Worm (Caenorhabditis elegans) whole organism, L4 larva: ENCODE results near the gene F11C1.7.

Source experiments
- F44E2.7 ChIP-seq: fragments of 200-800 bp; sonication (Bioruptor generic); IDR thresholded peaks from 2 replicates; pipeline ENCODE4 v2.1.2; 2022; ENCODE audit warnings: missing genetic modification characterization, missing compliant biosample characterization
- R02D3.7 ChIP-seq: fragments of 150-350 bp; sonication (generic microtip); optimal IDR thresholded peaks from 3 replicates; lab custom pipeline; 2014; ENCODE audit warnings: missing biosample characterization, missing genetic modification characterization
- T20F7.1 ChIP-seq: fragments of 200-800 bp; sonication (Bioruptor generic); optimal IDR thresholded peaks from 2 replicates; lab custom pipeline; 2018; ENCODE audit warnings: mild to moderate bottlenecking, missing genetic modification characterization, missing compliant biosample characterization
- T26A8.4 ChIP-seq: fragments of 200-800 bp; sonication (Bioruptor generic); IDR thresholded peaks from 2 replicates; pipeline ENCODE4 v1.3.6; 2022; ENCODE audit warnings: missing genetic modification characterization, missing compliant biosample characterization
- ZK337.2 ChIP-seq: fragments of 200-800 bp; sonication (Bioruptor generic); IDR thresholded peaks from 2 replicates; pipeline ENCODE4 v1.3.6; 2022; ENCODE audit warnings: missing genetic modification reagents, missing genetic modification characterization, missing compliant biosample characterization
- aha-1 ChIP-seq: fragments of 150-350 bp; peaks from one replicate; lab custom pipeline; 2014; ENCODE audit warnings: missing biosample characterization, missing genetic modification characterization
- arid-1 ChIP-seq: fragments of 200-800 bp; sonication (Bioruptor generic); conservative IDR thresholded peaks from 2 replicates; pipeline ENCODE4 v1.3.6; 2022; ENCODE audit warnings: missing genetic modification reagents, missing genetic modification characterization, missing compliant biosample characterization
- ceh-20 ChIP-seq: fragments of 200-800 bp; sonication (Bioruptor generic); IDR thresholded peaks from 2 replicates; pipeline ENCODE4 v1.3.6; 2022; ENCODE audit warnings: missing genetic modification reagents, missing genetic modification characterization, missing compliant biosample characterization
- daf-16 ChIP-seq, 3 experiments: sonication (generic microtip); optimal IDR thresholded peaks; 2 replicates each; lab custom pipeline; 2016 to 2017; ENCODE audit warnings: missing genetic modification characterization in 3 of 3, missing genetic modification reagents in 3 of 3, mild to moderate bottlenecking in 2 of 3, missing compliant biosample characterization in 2 of 3, missing biosample characterization in 1 of 3, moderate library complexity in 1 of 3
- dmd-6 ChIP-seq: fragments of 200-800 bp; sonication (Bioruptor generic); IDR thresholded peaks from 2 replicates; pipeline ENCODE4 v1.3.6; 2022; ENCODE audit warnings: missing genetic modification reagents, missing genetic modification characterization, missing compliant biosample characterization
- dve-1 ChIP-seq: sonication (generic microtip); optimal IDR thresholded peaks from 2 replicates; lab custom pipeline; 2017; ENCODE audit warnings: antibody characterized with exemption, mild to moderate bottlenecking, missing genetic modification characterization, missing compliant biosample characterization; ENCODE audit not compliant: insufficient read depth
- egl-27 ChIP-seq: sonication (generic microtip); optimal IDR thresholded peaks from 3 replicates; lab custom pipeline; 2017; ENCODE audit warnings: missing biosample characterization, missing genetic modification reagents, missing genetic modification characterization
- egl-43 ChIP-seq: fragments of 200-800 bp; sonication (Bioruptor generic); IDR thresholded peaks from 2 replicates; pipeline ENCODE4 v1.3.6; 2022; ENCODE audit warnings: missing genetic modification reagents, missing genetic modification characterization, missing compliant biosample characterization
- fkh-10 ChIP-seq: fragments of 150-350 bp; optimal IDR thresholded peaks from 2 replicates; lab custom pipeline; 2014; ENCODE audit warnings: missing biosample characterization, missing genetic modification reagents, missing genetic modification characterization
- hlh-11 ChIP-seq: fragments of 200-800 bp; sonication (Bioruptor generic); optimal IDR thresholded peaks from 2 replicates; lab custom pipeline; 2018; ENCODE audit warnings: mild to moderate bottlenecking, missing genetic modification characterization, missing compliant biosample characterization
- hlh-30 ChIP-seq: sonication (generic microtip); optimal IDR thresholded peaks from 2 replicates; lab custom pipeline; 2017; ENCODE audit warnings: antibody characterized with exemption, mild to moderate bottlenecking, missing genetic modification characterization, missing compliant biosample characterization; ENCODE audit not compliant: insufficient read depth
- lin-1 ChIP-seq: fragments of 200-800 bp; sonication (Bioruptor generic); IDR thresholded peaks from 2 replicates; pipeline ENCODE4 v1.3.6; 2022; ENCODE audit warnings: missing genetic modification reagents, missing genetic modification characterization, missing compliant biosample characterization
- lin-38 ChIP-seq: fragments of 200-800 bp; sonication (Bioruptor generic); IDR thresholded peaks from 2 replicates; pipeline ENCODE4 v1.3.6; 2022; ENCODE audit warnings: missing genetic modification reagents, missing genetic modification characterization, missing compliant biosample characterization
- lin-39 ChIP-seq: fragments of 150-350 bp; optimal IDR thresholded peaks from 2 replicates; lab custom pipeline; 2014; ENCODE audit warnings: missing biosample characterization, missing genetic modification reagents, missing genetic modification characterization
- lsy-2 ChIP-seq, 2 experiments: fragments of 150-350 bp in 1 of 2; sonication (generic microtip) in 1 of 2; optimal IDR thresholded peaks; 2 replicates each; lab custom pipeline; 2014 to 2017; ENCODE audit warnings: missing biosample characterization in 2 of 2, missing genetic modification characterization in 2 of 2
- madf-5 ChIP-seq, 2 experiments: fragments of 200-800 bp; sonication (Bioruptor generic); IDR thresholded peaks; 2 replicates each; pipeline ENCODE4 v1.3.6; 2022; ENCODE audit warnings: missing compliant biosample characterization in 2 of 2, missing genetic modification characterization in 2 of 2
- madf-9 ChIP-seq: fragments of 200-800 bp; sonication (Bioruptor generic); conservative IDR thresholded peaks from 2 replicates; pipeline ENCODE4 v1.3.6; 2022; ENCODE audit warnings: missing genetic modification reagents, missing genetic modification characterization, missing compliant biosample characterization
- mdl-1 ChIP-seq, 2 experiments: fragments of 150-350 bp in 1 of 2; sonication (generic microtip) in 1 of 2; optimal IDR thresholded peaks; 2 replicates each; lab custom pipeline; 2014 to 2017; ENCODE audit warnings: missing biosample characterization in 2 of 2, missing genetic modification characterization in 2 of 2
- mep-1 ChIP-seq: fragments of 150-350 bp; sonication (generic microtip); optimal IDR thresholded peaks from 3 replicates; lab custom pipeline; 2014; ENCODE audit warnings: missing biosample characterization, missing genetic modification characterization
- mes-2 ChIP-seq: sonication (generic microtip); optimal IDR thresholded peaks from 2 replicates; lab custom pipeline; 2016; ENCODE audit warnings: missing genotype, mild to moderate bottlenecking, missing genetic modification characterization, missing compliant biosample characterization; ENCODE audit not compliant: poor library complexity, severe bottlenecking
- mxl-3 ChIP-seq: fragments of 200-800 bp; sonication (Bioruptor generic); optimal IDR thresholded peaks from 2 replicates; lab custom pipeline; 2018; ENCODE audit warnings: mild to moderate bottlenecking, missing genetic modification characterization, missing compliant biosample characterization
- nhr-10 ChIP-seq: fragments of 150-350 bp; optimal IDR thresholded peaks from 2 replicates; lab custom pipeline; 2014; ENCODE audit warnings: missing biosample characterization, missing genetic modification characterization
- nhr-111 ChIP-seq: fragments of 200-800 bp; sonication (Bioruptor generic); optimal IDR thresholded peaks from 2 replicates; lab custom pipeline; 2018; ENCODE audit warnings: mild to moderate bottlenecking, missing genetic modification characterization, missing compliant biosample characterization
- nhr-25 ChIP-seq: sonication (generic microtip); optimal IDR thresholded peaks from 2 replicates; lab custom pipeline; 2017; ENCODE audit warnings: missing genetic modification characterization, mild to moderate bottlenecking, missing compliant biosample characterization, antibody characterized with exemption, moderate library complexity, borderline replicate concordance; ENCODE audit not compliant: insufficient read depth
- nhr-28 ChIP-seq: fragments of 150-350 bp; optimal IDR thresholded peaks from 2 replicates; lab custom pipeline; 2014; ENCODE audit warnings: missing biosample characterization, missing genetic modification characterization
- nhr-42 ChIP-seq: fragments of 200-800 bp; sonication (Bioruptor generic); IDR thresholded peaks from 2 replicates; pipeline ENCODE4 v1.3.6; 2022; ENCODE audit warnings: missing genetic modification characterization, missing compliant biosample characterization
- nhr-48 ChIP-seq: sonication (generic microtip); optimal IDR thresholded peaks from 2 replicates; lab custom pipeline; 2016; ENCODE audit warnings: mild to moderate bottlenecking, missing genetic modification characterization, missing compliant biosample characterization
- nhr-6 ChIP-seq: fragments of 150-350 bp; optimal IDR thresholded peaks from 2 replicates; lab custom pipeline; 2014; ENCODE audit warnings: missing biosample characterization, missing genetic modification characterization
- saeg-2 ChIP-seq: fragments of 200-800 bp; sonication (Bioruptor generic); IDR thresholded peaks from 2 replicates; pipeline ENCODE4 v1.3.6; 2022; ENCODE audit warnings: missing genetic modification reagents, missing genetic modification characterization, missing compliant biosample characterization
- set-16 ChIP-seq: fragments of 200-800 bp; sonication (Bioruptor generic); IDR thresholded peaks from 2 replicates; pipeline ENCODE4 v1.3.6; 2022; ENCODE audit warnings: missing genetic modification reagents, missing genetic modification characterization, missing compliant biosample characterization
- snpc-4 ChIP-seq: fragments of 150-350 bp; optimal IDR thresholded peaks from 2 replicates; lab custom pipeline; 2014; ENCODE audit warnings: missing biosample characterization, missing genetic modification characterization
- spr-3 ChIP-seq: fragments of 200-800 bp; sonication (Bioruptor generic); optimal IDR thresholded peaks from 2 replicates; lab custom pipeline; 2018; ENCODE audit warnings: mild to moderate bottlenecking, missing genetic modification characterization, missing compliant biosample characterization
- ztf-7 ChIP-seq: fragments of 150-350 bp; optimal IDR thresholded peaks from 2 replicates; lab custom pipeline; 2014; ENCODE audit warnings: missing biosample characterization, missing genetic modification characterization

Gene F11C1.7

ce11 chrX:12982725-12983124, 6.4 kb upstream of the F11C1.7 start (continued):
- TF ChIP-seq dmd-6 (peak; percentile 87), ztf-7 (no peak), snpc-4 (tag; lab: Kevin White, UChicago) (no peak), hlh-11 (tag; lab: Kevin White, UChicago) (peak; percentile 56), nhr-48 (tag; lab: Kevin White, UChicago) (peak; percentile 5)
- TF ChIP-seq, all 104 proteins: peak for 9

DNA sequence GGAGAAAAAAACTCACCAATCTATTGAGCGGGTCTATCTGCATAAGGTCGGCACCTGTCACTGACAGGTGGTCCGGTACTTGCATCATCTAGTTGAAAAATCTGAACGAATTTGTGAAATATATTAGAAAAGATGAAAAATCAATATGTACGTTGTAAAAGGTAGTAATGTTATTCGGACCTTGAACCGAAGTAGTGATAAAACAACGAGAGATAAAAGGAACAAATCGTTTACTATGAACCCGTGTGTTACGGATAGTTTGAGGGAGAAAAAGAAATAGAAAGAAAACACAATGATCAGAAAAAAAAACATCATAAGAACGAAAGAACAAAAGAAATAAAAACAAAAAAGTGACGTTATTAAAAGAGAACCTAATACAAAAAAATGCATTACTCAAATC, 2.0 kb upstream of the F11C1.7 start, which contains the start of gene mff-1:
TSS of gene mff-1 (minus strand) at position 101 of the 400 bp plus-strand sequence.
- TF ChIP-seq mdl-1 (tag; optimal IDR thresholded peaks at IDR 0.05; lab: Kevin White, UChicago) (no peak), nhr-48 (tag; lab: Kevin White, UChicago) (no peak)
- TF ChIP-seq, all 104 proteins: peak for 0

ce11 chrX:12990529-12991520, 1.7 kb downstream of the F11C1.7 start, which contains the start of the genes F11C1.1 and vwa-8:
Gene F11C1.1, minus strand, starts transcription at chrX:12990579.
Gene vwa-8, plus strand, starts transcription at chrX:12991470.
- TF ChIP-seq T20F7.1 (GFP tag; lab: Kevin White, UChicago) = peak; percentile 49
- peak; percentile 74 for TF ChIP-seq nhr-6 (tag; lab: Kevin White, UChicago)
- TF ChIP-seq mes-2 (tag; lab: Kevin White, UChicago) = peak; percentile 30
- no peak for TF ChIP-seq egl-27 (tag; lab: Kevin White, UChicago)
- TF ChIP-seq set-16 (GFP tag; lab: Robert Waterston, UW) = no peak
- TF ChIP-seq hlh-11 (tag; lab: Kevin White, UChicago) = peak; percentile 65
- peak; percentile 74 for TF ChIP-seq ceh-20 (GFP tag; lab: Robert Waterston, UW)
- TF ChIP-seq nhr-48 (tag; lab: Kevin White, UChicago) = peak; percentile 58
- TF ChIP-seq madf-9 = no peak
- peak; percentile 14 for TF ChIP-seq mxl-3 (GFP tag; lab: Kevin White, UChicago)
- TF ChIP-seq nhr-25 (tag; lab: Kevin White, UChicago) = peak; percentile 82
- TF ChIP-seq F44E2.7 (GFP tag; lab: Robert Waterston, UW) = no peak
- no peak for TF ChIP-seq lin-39 (tag; lab: Kevin White, UChicago)
- peak; percentile 64; the same call in 1 of the 2 replicates for TF ChIP-seq T26A8.4 (GFP tag; lab: Robert Waterston, UW)
- TF ChIP-seq fkh-10 (GFP tag; lab: Kevin White, UChicago) = no peak
- no peak for TF ChIP-seq ZK337.2 (GFP tag; lab: Robert Waterston, UW)
- TF ChIP-seq hlh-30 (tag; lab: Kevin White, UChicago) = peak; percentile 79
- TF ChIP-seq nhr-28 (tag; lab: Kevin White, UChicago) = peak; percentile 25
- TF ChIP-seq dve-1 (tag; lab: Kevin White, UChicago) = peak; percentile 46
- TF ChIP-seq egl-43 (GFP tag; lab: Robert Waterston, UW) = no peak
- 0 out of 2 replicates have a peak, but pooled peaks have one; percentile 28 for TF ChIP-seq lin-38 (GFP tag; lab: Robert Waterston, UW)
- TF ChIP-seq nhr-111 = no peak
- TF ChIP-seq aha-1 (tag; lab: Kevin White, UChicago) = peak; percentile 98
- no peak for TF ChIP-seq spr-3
- peak; percentile 46; the same call in 1 of the 2 replicates for TF ChIP-seq dmd-6
- TF ChIP-seq nhr-10 (tag; lab: Kevin White, UChicago) = peak; percentile 89
- no peak for TF ChIP-seq lin-1 (GFP tag; lab: Robert Waterston, UW)
- TF ChIP-seq mep-1 = peak; percentile 36
- TF ChIP-seq saeg-2 (GFP tag; lab: Robert Waterston, UW) = 0 out of 2 replicates have a peak, but pooled peaks have one; percentile 63
- TF ChIP-seq daf-16 (GFP tag; optimal IDR thresholded peaks at IDR 0.05; lab: Kevin White, UChicago) = peak in 1 of 2 experiments; percentile 18
- TF ChIP-seq daf-16 (tag; optimal IDR thresholded peaks at IDR 0.05; lab: Kevin White, UChicago) = peak; percentile 53
- peak in 1 of 2 experiments; percentile 24 for TF ChIP-seq lsy-2 (tag; optimal IDR thresholded peaks at IDR 0.05; lab: Kevin White, UChicago)
- TF ChIP-seq R02D3.7 = no peak
- TF ChIP-seq nhr-42 (GFP tag; lab: Robert Waterston, UW) = no peak
- 0 out of 2 replicates have a peak, but pooled peaks have one; percentile 28 for TF ChIP-seq arid-1 (GFP tag; lab: Robert Waterston, UW)
- TF ChIP-seq madf-5 (GFP tag; IDR thresholded peaks at IDR 0.05; lab: Robert Waterston, UW) = no peak
